Worm (Caenorhabditis elegans): Measurements from ENCODE around the gene F11A5.18.

The F11A5.18 gene

DNA sequence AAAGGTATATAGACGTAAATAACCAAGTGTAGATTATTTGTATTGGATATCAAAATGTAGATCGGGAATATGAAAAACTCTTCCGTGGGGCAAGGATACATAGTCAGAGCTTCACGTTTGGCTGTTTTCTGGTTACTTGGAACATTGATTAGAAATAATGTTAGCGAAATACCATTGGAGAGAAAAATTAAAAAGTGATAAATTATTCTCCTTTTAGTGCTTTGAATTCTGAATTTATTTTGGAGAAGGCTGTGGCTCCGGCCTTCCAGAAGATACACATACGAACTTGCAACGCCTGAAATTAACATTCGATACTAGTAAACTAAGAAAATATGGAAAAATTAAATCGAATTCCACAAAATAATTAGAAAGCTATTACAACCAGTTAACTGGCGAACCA lies 32.9 kb downstream of the F11A5.18 start, which contains the start of gene srh-98:
srh-98 (minus strand) TSS at position 101 of the 400 bp plus-strand sequence.
- no peak for TF ChIP-seq mef-2 (tag; optimal IDR thresholded peaks at IDR 0.05)
- TF ChIP-seq lin-15B (tag; optimal IDR thresholded peaks at IDR 0.05) = no peak
- no peak for TF ChIP-seq hlh-4 (tag; optimal IDR thresholded peaks at IDR 0.05)
- no peak for TF ChIP-seq nhr-20 (tag; optimal IDR thresholded peaks at IDR 0.05)
- TF ChIP-seq lin-35 (GFP tag; optimal IDR thresholded peaks at IDR 0.05) = no peak
- no peak for TF ChIP-seq fkh-8 (tag; optimal IDR thresholded peaks at IDR 0.05)
- TF ChIP-seq pag-3 (tag; optimal IDR thresholded peaks at IDR 0.05; ENCODE audit: borderline replicate concordance, insufficient read depth) = no peak
- TF ChIP-seq aly-2 (tag; optimal IDR thresholded peaks at IDR 0.05) = no peak
- TF ChIP-seq Y116A8C.19 (tag; optimal IDR thresholded peaks at IDR 0.05; ENCODE audit: borderline replicate concordance) = no peak
- no peak for TF ChIP-seq egl-13 (tag; optimal IDR thresholded peaks at IDR 0.05)
- no peak for TF ChIP-seq elt-2 (tag; optimal IDR thresholded peaks at IDR 0.05)
- TF ChIP-seq unc-86 (tag; optimal IDR thresholded peaks at IDR 0.05) = no peak
- TF ChIP-seq jun-1 (tag; optimal IDR thresholded peaks at IDR 0.05) = no peak
- no peak for TF ChIP-seq ama-1 (optimal IDR thresholded peaks at IDR 0.05)

ce11 chrV:16237223-16237622 lies 34.5 kb downstream of the F11A5.18 start, which contains the start of gene F21H7.5:
TSS of gene F21H7.5 (plus strand) at chrV:16237523.
- no peak for TF ChIP-seq unc-130 (tag; optimal IDR thresholded peaks at IDR 0.05)
- no peak for TF ChIP-seq tbx-2 (tag; optimal IDR thresholded peaks at IDR 0.05)
- no peak for TF ChIP-seq grh-1 (GFP tag; IDR thresholded peaks at IDR 0.05)
- no peak for TF ChIP-seq nhr-12 (tag; optimal IDR thresholded peaks at IDR 0.05)
- no peak for TF ChIP-seq nhr-77 (tag; optimal IDR thresholded peaks at IDR 0.05)

- no peak for TF ChIP-seq fos-1 (tag; optimal IDR thresholded peaks at IDR 0.05)
- TF ChIP-seq nhr-71 (tag; optimal IDR thresholded peaks at IDR 0.05) = no peak
- no peak for TF ChIP-seq mef-2 (tag; optimal IDR thresholded peaks at IDR 0.05)
- TF ChIP-seq snu-23 (GFP tag; optimal IDR thresholded peaks at IDR 0.05) = no peak
- TF ChIP-seq elt-3 (tag; optimal IDR thresholded peaks at IDR 0.05) = no peak
Observed at ce11 chrV:16244078-16244477, 41.4 kb downstream of the F11A5.18 start, which contains the start of gene srh-104. TSS of gene srh-104 (minus strand) at chrV:16244178.

ce11 chrV:16246579-16246978 lies 43.9 kb downstream of the F11A5.18 start, which contains the start of gene srh-95:
TSS of gene srh-95 (plus strand) at chrV:16246879.
- no peak for TF ChIP-seq F16B12.6 (tag; optimal IDR thresholded peaks at IDR 0.05)
- no peak for TF ChIP-seq elt-3 (tag; optimal IDR thresholded peaks at IDR 0.05)
- no peak for TF ChIP-seq mef-2 (tag; optimal IDR thresholded peaks at IDR 0.05)
- TF ChIP-seq unc-98 (GFP tag; IDR thresholded peaks at IDR 0.05) = no peak

DNA sequence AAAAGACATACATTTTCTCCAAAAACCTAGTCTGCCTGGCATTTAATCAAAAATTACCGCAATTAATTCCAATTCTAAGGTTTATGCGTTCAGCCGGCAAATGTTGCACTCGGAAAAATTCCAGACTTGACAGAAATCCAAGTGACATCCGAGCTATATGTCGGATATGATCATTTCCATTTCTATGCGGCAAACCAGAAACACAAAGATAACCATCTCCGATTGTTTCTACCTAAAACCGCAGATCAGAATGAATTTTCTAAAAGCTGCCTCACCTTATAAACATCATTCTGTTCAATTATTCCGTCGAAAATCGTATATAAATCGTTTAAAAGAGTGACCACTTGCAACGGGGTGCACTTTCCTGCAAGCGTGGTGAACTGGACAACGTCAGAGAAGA lies 46.4 kb downstream of the F11A5.18 start:
- TF ChIP-seq vab-15 (tag; optimal IDR thresholded peaks at IDR 0.05) (no peak), pax-3 (tag; optimal IDR thresholded peaks at IDR 0.05) (no peak), nhr-76 (tag; optimal IDR thresholded peaks at IDR 0.05) (no peak), unc-86 (tag; optimal IDR thresholded peaks at IDR 0.05) (no peak)

DNA sequence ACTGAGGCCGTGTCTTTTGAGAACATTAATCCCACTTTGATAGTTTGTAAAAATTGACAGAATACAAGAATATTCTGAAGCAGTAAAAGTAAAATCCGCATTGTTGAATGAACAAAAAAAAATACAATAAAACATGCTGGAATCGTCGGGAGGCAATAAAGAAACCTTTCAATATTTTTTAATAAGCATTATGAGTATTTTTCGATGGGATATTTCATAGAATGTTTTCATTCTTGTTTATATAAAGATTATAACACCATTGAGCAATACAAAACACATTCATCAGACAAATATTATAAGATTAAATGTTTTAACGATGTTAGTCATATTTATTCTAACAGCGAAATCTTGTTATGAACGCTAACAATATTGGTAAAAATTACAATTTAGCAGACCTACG lies 51.0 kb downstream of the F11A5.18 start, which contains the start of gene gcy-20:
gcy-20 (minus strand) TSS at position 101 of the 400 bp plus-strand sequence.
- TF ChIP-seq tlp-1 (tag; optimal IDR thresholded peaks at IDR 0.05) (no peak), aha-1 (tag; optimal IDR thresholded peaks at IDR 0.05) (no peak), pax-3 (tag; optimal IDR thresholded peaks at IDR 0.05) (no peak), nhr-71 (tag; optimal IDR thresholded peaks at IDR 0.05) (no peak), ztf-4 (tag; optimal IDR thresholded peaks at IDR 0.05) (no peak), F16B12.6 (tag; optimal IDR thresholded peaks at IDR 0.05) (no peak), vab-15 (tag; optimal IDR thresholded peaks at IDR 0.05) (no peak), unc-86 (tag; optimal IDR thresholded peaks at IDR 0.05) (no peak), xbp-1 (tag; optimal IDR thresholded peaks at IDR 0.05) (no peak), ces-1 (GFP tag; optimal IDR thresholded peaks at IDR 0.05) (no peak), mep-1 (tag; optimal IDR thresholded peaks at IDR 0.05) (no peak), pag-3 (tag; optimal IDR thresholded peaks at IDR 0.05; ENCODE audit: borderline replicate concordance, insufficient read depth) (no peak), lin-13 (GFP tag; optimal IDR thresholded peaks at IDR 0.05) (no peak), aly-2 (tag; optimal IDR thresholded peaks at IDR 0.05) (no peak), fkh-10 (GFP tag; optimal IDR thresholded peaks at IDR 0.05) (no peak), nhr-84 (tag; optimal IDR thresholded peaks at IDR 0.05) (no peak), zip-4 (GFP tag; optimal IDR thresholded peaks at IDR 0.05) (no peak)

Data from whole organism, L1 larva.